Fruit fly (Drosophila melanogaster) whole organism, pupa: ENCODE results near the gene CG45071.

Source experiments
- CG14655 ChIP-seq: fragments of 200-800 bp; sonication (Bioruptor generic); optimal IDR thresholded peaks from 3 replicates; lab custom pipeline; 2017; ENCODE audit warnings: mild to moderate bottlenecking, missing biosample characterization, missing genetic modification reagents, missing genetic modification characterization
- EcR ChIP-seq: fragments of 200-800 bp; sonication (Bioruptor generic); optimal IDR thresholded peaks from 3 replicates; lab custom pipeline; 2019; ENCODE audit warnings: missing biosample characterization, missing genetic modification characterization, mild to moderate bottlenecking, moderate library complexity, missing genetic modification reagents
- Snoo ChIP-seq: fragments of 200-800 bp; sonication (Bioruptor generic); optimal IDR thresholded peaks from 3 replicates; lab custom pipeline; 2017; ENCODE audit warnings: missing biosample characterization, mild to moderate bottlenecking, missing genetic modification characterization, inconsistent platforms

DNA sequence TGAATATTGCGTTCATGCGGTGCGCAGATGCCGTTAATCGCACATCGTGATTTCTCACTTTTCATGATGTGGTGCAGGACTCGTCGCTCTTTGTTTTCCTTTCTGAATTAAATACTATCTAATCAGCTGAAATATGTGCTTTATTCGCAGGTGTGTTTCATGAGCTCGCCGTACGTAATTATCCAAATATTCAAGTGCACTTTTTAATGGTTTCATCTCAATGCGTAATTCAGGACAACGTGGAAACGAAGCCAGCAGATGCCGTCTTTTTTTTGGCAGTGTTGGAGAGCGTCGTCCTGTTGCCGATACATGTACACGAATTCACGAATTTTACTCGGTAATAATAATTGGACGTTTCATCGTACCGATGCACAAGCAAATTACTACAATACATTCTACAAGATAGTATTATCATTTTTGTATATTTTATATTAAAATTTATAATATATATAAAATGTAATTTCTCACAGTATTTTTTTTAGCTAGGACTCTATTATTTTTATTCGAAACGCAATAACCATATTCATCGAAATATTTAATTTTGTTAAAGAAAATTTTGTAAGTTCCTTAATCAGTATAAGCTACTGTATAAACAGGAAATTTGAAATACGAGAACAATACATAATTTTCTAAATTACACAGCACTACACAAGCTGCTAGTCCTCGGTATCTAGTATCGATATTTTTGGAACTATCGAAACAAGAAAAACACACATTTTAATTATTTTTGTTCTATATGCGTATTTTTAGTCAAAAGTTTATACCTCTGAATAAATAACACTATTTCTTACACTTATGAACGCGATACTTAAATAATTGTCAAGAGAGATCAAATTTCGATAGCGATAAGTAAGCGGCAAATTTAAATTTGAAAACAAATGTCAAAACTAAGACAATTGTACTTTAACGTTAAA is 31.2 kb downstream of the CG45071 start, which contains the start of gene CG12316:
- peak; percentile 95 for TF ChIP-seq CG14655 (GFP tag; lab: Kevin White, UChicago)
- peak; percentile 61 for TF ChIP-seq EcR
- peak; percentile 96 for TF ChIP-seq Snoo
